Worm (Caenorhabditis elegans): Measurements from ENCODE around the gene C49F8.1.

C49F8.1 gene

DNA sequence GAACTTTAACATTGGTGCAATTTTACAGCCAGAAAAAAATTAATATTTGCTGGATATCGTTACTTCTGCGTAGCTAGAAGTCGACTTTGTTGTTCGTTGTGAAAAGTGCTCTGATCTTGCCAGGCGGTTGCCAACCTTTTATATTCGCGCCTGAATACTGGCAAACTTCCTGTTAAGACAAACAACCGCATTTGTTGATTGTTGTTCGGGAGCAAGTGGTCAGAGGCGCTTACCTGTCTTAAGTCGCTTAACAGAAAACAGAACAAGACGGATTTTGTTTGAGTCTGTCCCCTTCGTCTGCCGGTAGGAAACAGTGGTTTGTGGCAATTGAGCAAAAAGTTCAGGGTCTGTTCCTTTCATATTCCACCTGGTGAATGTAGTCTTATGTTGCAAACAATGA is 2.3 kb downstream of the C49F8.1 start, which contains the start of gene C49F8.15:
C49F8.15 (minus strand) TSS at position 101 of the 400 bp plus-strand sequence.
- TF ChIP-seq nhr-48 (tag; optimal IDR thresholded peaks at IDR 0.05) (no peak), nhr-102 (tag; optimal IDR thresholded peaks at IDR 0.05) (no peak), nhr-10 (tag; optimal IDR thresholded peaks at IDR 0.05) (no peak)

- peak; percentile 83 for TF ChIP-seq hlh-11 (tag; optimal IDR thresholded peaks at IDR 0.05)
- TF ChIP-seq mes-2 (tag; optimal IDR thresholded peaks at IDR 0.05; ENCODE audit: poor library complexity, severe bottlenecking): peak; percentile 4
- TF ChIP-seq nhr-28 (tag; optimal IDR thresholded peaks at IDR 0.05): peak; percentile 57
- TF ChIP-seq lin-29 (GFP tag; IDR thresholded peaks at IDR 0.05): no peak
- peak in 1 of 2 experiments; percentile 30 for TF ChIP-seq lsy-2 (tag; optimal IDR thresholded peaks at IDR 0.05)
- TF ChIP-seq unc-62 (GFP tag; optimal IDR thresholded peaks at IDR 0.05 in 1 of 2): peak in 1 of 2 experiments; percentile 89
- TF ChIP-seq unc-62 (tag; optimal IDR thresholded peaks at IDR 0.05): no peak
- TF ChIP-seq nhr-48 (tag; optimal IDR thresholded peaks at IDR 0.05): peak; percentile 85
- TF ChIP-seq tra-1 (GFP tag; IDR thresholded peaks at IDR 0.05): peak; percentile 38; the same call in 1 of the 2 replicates
- peak; percentile 55 for TF ChIP-seq pqm-1 (tag; optimal IDR thresholded peaks at IDR 0.05)
- peak; percentile 46 for TF ChIP-seq nhr-102 (tag; optimal IDR thresholded peaks at IDR 0.05)
- no peak for TF ChIP-seq madf-9 (GFP tag; conservative IDR thresholded peaks at IDR 0.05)
- peak; percentile 47 for TF ChIP-seq T20F7.1 (GFP tag; optimal IDR thresholded peaks at IDR 0.05)
- TF ChIP-seq daf-8 (GFP tag; IDR thresholded peaks at IDR 0.05): no peak
- peak; percentile 88 for TF ChIP-seq dve-1 (tag; optimal IDR thresholded peaks at IDR 0.05; ENCODE audit: insufficient read depth)
- TF ChIP-seq dmd-8 (GFP tag; IDR thresholded peaks at IDR 0.05): no peak
- TF ChIP-seq dmd-6 (GFP tag; IDR thresholded peaks at IDR 0.05): peak; percentile 97
- TF ChIP-seq nhr-10 (tag; optimal IDR thresholded peaks at IDR 0.05): peak; percentile 4
- 0 out of 2 replicates have a peak, but pooled peaks have one; percentile 10 for TF ChIP-seq mxl-2 (GFP tag; conservative IDR thresholded peaks at IDR 0.05)
- no peak for TF ChIP-seq ceh-28 (tag; optimal IDR thresholded peaks at IDR 0.05)
- peak in 1 of 2 experiments; percentile 40 for TF ChIP-seq mdl-1 (tag; optimal IDR thresholded peaks at IDR 0.05)
- peak; percentile 11 for TF ChIP-seq nhr-77 (tag; optimal IDR thresholded peaks at IDR 0.05)
- TF ChIP-seq ceh-82 (tag; optimal IDR thresholded peaks at IDR 0.05): no peak
- peak; percentile 65 for TF ChIP-seq php-3 (GFP tag; IDR thresholded peaks at IDR 0.05)
- peak; percentile 80 for TF ChIP-seq mxl-3 (GFP tag; optimal IDR thresholded peaks at IDR 0.05)
- TF ChIP-seq lin-13 (GFP tag; optimal IDR thresholded peaks at IDR 0.05): no peak
- peak; percentile 61 for TF ChIP-seq hlh-30 (tag; optimal IDR thresholded peaks at IDR 0.05; ENCODE audit: insufficient read depth)
- no peak for TF ChIP-seq ama-1 (optimal IDR thresholded peaks at IDR 0.05)
- TF ChIP-seq hif-1 (tag; optimal IDR thresholded peaks at IDR 0.05): peak in 1 of 2 experiments; percentile 60
- no peak for TF ChIP-seq daf-16 (GFP tag; optimal IDR thresholded peaks at IDR 0.05)
- TF ChIP-seq daf-16 (tag; optimal IDR thresholded peaks at IDR 0.05): peak; percentile 65
These were observed 4.2 kb downstream of the C49F8.1 start for ce11 chrX:13360632-13361031.

DNA sequence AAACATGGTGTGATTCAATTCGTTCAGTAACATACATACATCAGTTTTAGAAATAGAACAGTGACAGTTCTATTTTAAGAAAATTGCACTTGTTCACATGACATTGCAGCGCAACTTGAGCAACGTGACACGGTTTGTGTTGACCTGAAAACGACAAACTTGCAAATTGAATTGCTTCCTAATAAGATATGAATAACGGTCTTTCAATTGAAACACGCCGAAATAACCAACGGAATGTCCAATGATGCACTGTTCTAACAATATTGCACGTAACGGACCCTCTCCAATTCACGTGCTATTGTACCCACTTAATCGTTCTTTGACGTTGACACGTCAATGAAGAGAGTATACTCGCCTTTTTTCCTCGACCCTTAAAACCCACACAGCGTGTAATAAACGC is 5.0 kb downstream of the C49F8.1 start:
- TF ChIP-seq unc-39 (tag; optimal IDR thresholded peaks at IDR 0.05) (no peak), skn-1 (tag; optimal IDR thresholded peaks at IDR 0.05) (no peak), hlh-30 (tag; optimal IDR thresholded peaks at IDR 0.05; ENCODE audit: insufficient read depth) (peak; percentile 67), nhr-41 (GFP tag; IDR thresholded peaks at IDR 0.05) (no peak), fkh-10 (GFP tag; optimal IDR thresholded peaks at IDR 0.05) (no peak), dmd-9 (GFP tag; IDR thresholded peaks at IDR 0.05) (no peak), F10B5.3 (tag; optimal IDR thresholded peaks at IDR 0.05) (no peak), lin-38 (GFP tag; IDR thresholded peaks at IDR 0.05) (no peak), ama-1 (optimal IDR thresholded peaks at IDR 0.05) (no peak), lsy-2 (tag; optimal IDR thresholded peaks at IDR 0.05) (peak in 1 of 2 experiments; percentile 27), madf-5 (GFP tag; IDR thresholded peaks at IDR 0.05) (no peak), nhr-42 (GFP tag; IDR thresholded peaks at IDR 0.05) (no peak), lin-1 (GFP tag; IDR thresholded peaks at IDR 0.05) (no peak), duxl-1 (tag; optimal IDR thresholded peaks at IDR 0.05; ENCODE audit: poor library complexity) (no peak), cey-2 (tag; optimal IDR thresholded peaks at IDR 0.05; ENCODE audit: borderline replicate concordance, insufficient read depth) (no peak), ces-1 (GFP tag; optimal IDR thresholded peaks at IDR 0.05) (no peak), hif-1 (tag; optimal IDR thresholded peaks at IDR 0.05) (peak in 1 of 2 experiments; percentile 91), nhr-11 (tag; optimal IDR thresholded peaks at IDR 0.05) (no peak), daf-19 (GFP tag; conservative IDR thresholded peaks at IDR 0.05) (no peak), ceh-32 (tag; optimal IDR thresholded peaks at IDR 0.05; ENCODE audit: poor library complexity) (no peak), madf-9 (GFP tag; conservative IDR thresholded peaks at IDR 0.05) (no peak), attf-4 (tag; optimal IDR thresholded peaks at IDR 0.05) (no peak), ceh-28 (tag; optimal IDR thresholded peaks at IDR 0.05) (no peak)

All from whole organism, L4 larva.